Fruit fly (Drosophila melanogaster): ENCODE measurements around the gene CG31178.

Gene CG31178

DNA sequence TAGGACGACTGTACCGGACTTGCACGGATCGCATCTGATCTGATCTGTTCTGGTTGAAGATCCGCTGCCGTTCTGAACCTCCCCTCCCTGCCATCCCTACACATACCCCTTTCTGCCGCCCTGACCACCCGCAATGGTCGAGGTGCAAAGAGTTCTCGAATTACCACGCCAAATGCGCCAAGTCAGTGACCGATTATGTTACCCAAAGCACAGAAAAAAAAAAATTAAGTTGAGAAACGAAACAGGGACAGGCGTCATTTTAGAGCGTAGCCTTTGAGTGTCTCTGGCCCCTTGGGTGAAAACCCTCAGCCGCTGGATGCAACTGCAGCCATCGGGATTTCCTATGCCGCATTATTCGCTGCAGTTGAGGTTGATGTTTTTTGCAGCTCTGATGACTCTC lies 50.2 kb downstream of the CG31178 start:
- TF ChIP-seq noc (tag; optimal IDR thresholded peaks at IDR 0.05) = no peak
